Worm (Caenorhabditis elegans): Measurements from ENCODE around the gene cyp-31A5.

DNA sequence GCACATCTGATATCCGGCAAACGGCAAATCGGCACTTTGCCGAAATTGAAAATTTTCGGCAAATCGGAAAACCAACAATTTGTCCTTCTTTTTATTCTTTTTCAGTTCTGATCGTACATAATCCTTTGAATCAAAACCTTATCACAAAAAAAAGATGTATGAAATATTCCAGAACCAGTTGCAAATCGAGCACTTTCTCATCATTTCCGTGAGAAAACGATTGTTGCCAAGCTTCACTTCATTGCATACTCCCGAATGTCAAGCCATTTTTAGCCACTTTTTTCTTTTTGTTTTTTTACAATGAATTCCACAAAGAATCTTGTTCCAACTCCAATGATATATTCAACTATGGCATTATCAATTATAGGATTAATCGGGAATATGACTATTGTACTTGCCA, 36.2 kb upstream of the cyp-31A5 start, which contains the start of gene srsx-25:
- TF ChIP-seq ama-1 (optimal IDR thresholded peaks at IDR 0.05) (no peak), lsy-2 (tag; optimal IDR thresholded peaks at IDR 0.05) (no peak), nhr-84 (tag; optimal IDR thresholded peaks at IDR 0.05) (no peak), unc-62 (GFP tag; optimal IDR thresholded peaks at IDR 0.05) (no peak), skn-1 (tag; optimal IDR thresholded peaks at IDR 0.05) (no peak), efl-3 (GFP tag; optimal IDR thresholded peaks at IDR 0.05) (no peak), nhr-76 (tag; optimal IDR thresholded peaks at IDR 0.05) (no peak), fkh-10 (GFP tag; optimal IDR thresholded peaks at IDR 0.05) (no peak), ztf-11 (tag; optimal IDR thresholded peaks at IDR 0.05) (no peak), nhr-19 (GFP tag; conservative IDR thresholded peaks at IDR 0.05) (no peak), nhr-12 (tag; optimal IDR thresholded peaks at IDR 0.05) (no peak)
